Worm (Caenorhabditis elegans): ENCODE results near the gene elpc-4.

DNA sequence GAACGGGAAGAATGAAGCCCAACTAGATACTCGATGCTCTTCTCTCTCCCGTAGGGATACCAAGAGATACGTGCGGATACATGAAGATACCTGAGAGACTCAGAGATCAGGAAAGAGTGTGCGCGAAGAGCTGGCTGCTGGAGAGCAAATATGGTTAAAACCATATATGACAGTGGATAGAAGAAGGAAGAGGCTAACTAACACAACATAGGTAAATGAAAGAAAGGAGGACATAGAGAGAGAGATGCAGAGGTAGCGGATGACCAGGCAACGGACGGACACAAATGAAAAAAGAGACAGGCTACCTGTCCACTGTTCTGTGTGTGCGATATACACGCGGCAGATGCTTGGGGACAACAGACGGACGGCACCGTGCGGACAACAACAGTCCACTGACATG lies 8.7 kb upstream of the elpc-4 start:
- TF ChIP-seq ZK546.5 (tag; optimal IDR thresholded peaks at IDR 0.05) (no peak), sma-3 (GFP tag; optimal IDR thresholded peaks at IDR 0.05) (no peak), elt-1 (tag; optimal IDR thresholded peaks at IDR 0.05) (no peak), nhr-12 (tag; optimal IDR thresholded peaks at IDR 0.05) (no peak), nhr-10 (tag; optimal IDR thresholded peaks at IDR 0.05) (no peak), aly-2 (tag; optimal IDR thresholded peaks at IDR 0.05) (no peak), nhr-77 (tag; optimal IDR thresholded peaks at IDR 0.05) (no peak), unc-55 (GFP tag; optimal IDR thresholded peaks at IDR 0.05) (no peak), ztf-11 (tag; optimal IDR thresholded peaks at IDR 0.05) (no peak), fos-1 (tag; optimal IDR thresholded peaks at IDR 0.05) (no peak), egl-27 (tag; optimal IDR thresholded peaks at IDR 0.05) (no peak), nhr-21 (tag; optimal IDR thresholded peaks at IDR 0.05) (no peak), nhr-11 (tag; optimal IDR thresholded peaks at IDR 0.05) (no peak), skn-1 (tag; optimal IDR thresholded peaks at IDR 0.05) (no peak)
